Fruit fly (Drosophila melanogaster) whole organism, wandering third instar larva: ENCODE results near the gene CG32971.
A peak's percentile ranks its signal among the peaks of the same experiment; 100 is the strongest.

Experiments used
- Abd-B ChIP-seq: fragments of >200 bp; optimal IDR thresholded peaks from 2 replicates; lab custom pipeline; 2017; ENCODE audit warnings: missing biosample characterization, missing genetic modification characterization
- CrebA ChIP-seq: fragments of 200-800 bp; sonication (Bioruptor generic); optimal IDR thresholded peaks from 2 replicates; lab custom pipeline; 2016; ENCODE audit warnings: missing biosample characterization, mild to moderate bottlenecking, missing genetic modification characterization, borderline replicate concordance
- Dfd ChIP-seq: fragments of >200 bp; optimal IDR thresholded peaks from 2 replicates; lab custom pipeline; 2017; ENCODE audit warnings: missing biosample characterization, missing genetic modification characterization
- Dif ChIP-seq: fragments of 200-275, 200-300 bp; sonication (Bioruptor generic); optimal IDR thresholded peaks from 2 replicates; lab custom pipeline; 2018; ENCODE audit warnings: missing biosample characterization, missing genetic modification characterization; ENCODE audit not compliant: partially characterized antibody
- GATAd ChIP-seq: sonication (Bioruptor generic); optimal IDR thresholded peaks from 2 replicates; lab custom pipeline; 2016; ENCODE audit warnings: missing biosample characterization, missing genetic modification characterization
- HLH106 ChIP-seq: fragments of 200-800 bp; optimal IDR thresholded peaks from 3 replicates; lab custom pipeline; 2019; ENCODE audit warnings: missing biosample characterization, mild to moderate bottlenecking, missing genetic modification characterization, moderate library complexity
- Hnf4 ChIP-seq: fragments of 200-800 bp; sonication (Bioruptor generic); optimal IDR thresholded peaks from 2 replicates; lab custom pipeline; 2016; ENCODE audit warnings: missing biosample characterization, mild to moderate bottlenecking, missing genetic modification characterization
- Hr78 ChIP-seq: fragments of >200 bp; optimal IDR thresholded peaks from 2 replicates; lab custom pipeline; 2017; ENCODE audit warnings: missing biosample characterization, missing genetic modification characterization
- Hr83 ChIP-seq: fragments of 200-300 bp; sonication (Bioruptor generic); optimal IDR thresholded peaks from 2 replicates; lab custom pipeline; 2016; ENCODE audit warnings: missing biosample characterization, mild to moderate bottlenecking, missing genetic modification characterization, moderate library complexity; ENCODE audit not compliant: poor library complexity, severe bottlenecking
- Jra ChIP-seq: sonication (Bioruptor generic); optimal IDR thresholded peaks from 2 replicates; lab custom pipeline; 2016; ENCODE audit warnings: missing biosample characterization, missing genetic modification characterization
- Mio ChIP-seq: sonication (Bioruptor generic); optimal IDR thresholded peaks from 2 replicates; lab custom pipeline; 2016; ENCODE audit warnings: missing biosample characterization, missing genetic modification characterization
- N ChIP-seq: fragments of >200 bp; optimal IDR thresholded peaks from 2 replicates; lab custom pipeline; 2018; ENCODE audit warnings: missing biosample characterization, missing external identifiers, missing genetic modification characterization
- OdsH ChIP-seq: fragments of 200-800 bp; sonication (Bioruptor generic); optimal IDR thresholded peaks from 2 replicates; lab custom pipeline; 2016; ENCODE audit warnings: missing biosample characterization, mild to moderate bottlenecking, missing genetic modification characterization
- Rel ChIP-seq, 2 experiments: fragments of 200-800 bp; sonication (Bioruptor generic) in 1 of 2; optimal IDR thresholded peaks; 2 replicates in 1 of 2; 3 replicates in 1 of 2; lab custom pipeline; 2016 to 2019; ENCODE audit warnings: mild to moderate bottlenecking in 2 of 2, missing biosample characterization in 2 of 2, missing genetic modification characterization in 2 of 2, moderate library complexity in 1 of 2
- Vsx2 ChIP-seq: fragments of 200-300, 225-300 bp; sonication (Bioruptor generic); optimal IDR thresholded peaks from 2 replicates; lab custom pipeline; 2018; ENCODE audit warnings: missing biosample characterization, missing genetic modification characterization; ENCODE audit not compliant: partially characterized antibody
- br ChIP-seq: fragments of 200-800 bp; sonication (Bioruptor generic); optimal IDR thresholded peaks from 2 replicates; lab custom pipeline; 2016; ENCODE audit warnings: missing biosample characterization, missing genetic modification characterization
- brk ChIP-seq: fragments of 200-800 bp; sonication (Bioruptor generic); optimal IDR thresholded peaks from 2 replicates; lab custom pipeline; 2016; ENCODE audit warnings: missing biosample characterization, mild to moderate bottlenecking, missing genetic modification characterization
- dmrt93B ChIP-seq: fragments of 200-800 bp; sonication (Bioruptor generic); optimal IDR thresholded peaks from 2 replicates; lab custom pipeline; 2018; ENCODE audit warnings: missing biosample characterization, mild to moderate bottlenecking, missing genetic modification characterization
- dsf ChIP-seq: sonication (Bioruptor generic); optimal IDR thresholded peaks from 2 replicates; lab custom pipeline; 2016; ENCODE audit warnings: missing biosample characterization, missing genetic modification characterization, borderline replicate concordance
- foxo ChIP-seq, 2 experiments: fragments of 200-800 bp; sonication (Bioruptor generic); optimal IDR thresholded peaks; 2 replicates in 1 of 2; 3 replicates in 1 of 2; lab custom pipeline; 2016 to 2017; ENCODE audit warnings: missing biosample characterization in 2 of 2, missing genetic modification characterization in 2 of 2
- fru ChIP-seq: fragments of 200-800 bp; sonication (Bioruptor generic); optimal IDR thresholded peaks from 3 replicates; lab custom pipeline; 2016; ENCODE audit warnings: missing biosample characterization, mild to moderate bottlenecking, missing genetic modification characterization
- pan ChIP-seq: fragments of >200 bp; optimal IDR thresholded peaks from 2 replicates; lab custom pipeline; 2017
- psq ChIP-seq: fragments of 200-800 bp; sonication (Bioruptor generic); optimal IDR thresholded peaks from 3 replicates; lab custom pipeline; 2017; ENCODE audit warnings: missing biosample characterization, mild to moderate bottlenecking, missing genetic modification characterization, moderate library complexity
- rgr ChIP-seq: fragments of 200-800 bp; sonication (Bioruptor generic); optimal IDR thresholded peaks from 3 replicates; lab custom pipeline; 2016; ENCODE audit warnings: missing biosample characterization, mild to moderate bottlenecking, missing genetic modification characterization
- sage ChIP-seq: fragments of 200-800 bp; sonication (Bioruptor generic); optimal IDR thresholded peaks from 2 replicates; lab custom pipeline; 2016; ENCODE audit warnings: missing biosample characterization, mild to moderate bottlenecking, missing genetic modification characterization
- sv ChIP-seq: fragments of 200-800 bp; sonication (Bioruptor generic); optimal IDR thresholded peaks from 3 replicates; lab custom pipeline; 2016; ENCODE audit warnings: missing biosample characterization, missing genetic modification characterization
- usp ChIP-seq: fragments of >200 bp; optimal IDR thresholded peaks from 2 replicates; lab custom pipeline; 2017; ENCODE audit warnings: missing biosample characterization, missing genetic modification characterization
- woc ChIP-seq: sonication (Bioruptor generic); optimal IDR thresholded peaks from 2 replicates; lab custom pipeline; 2016; ENCODE audit warnings: missing biosample characterization, mild to moderate bottlenecking, missing genetic modification characterization

Gene CG32971

DNA sequence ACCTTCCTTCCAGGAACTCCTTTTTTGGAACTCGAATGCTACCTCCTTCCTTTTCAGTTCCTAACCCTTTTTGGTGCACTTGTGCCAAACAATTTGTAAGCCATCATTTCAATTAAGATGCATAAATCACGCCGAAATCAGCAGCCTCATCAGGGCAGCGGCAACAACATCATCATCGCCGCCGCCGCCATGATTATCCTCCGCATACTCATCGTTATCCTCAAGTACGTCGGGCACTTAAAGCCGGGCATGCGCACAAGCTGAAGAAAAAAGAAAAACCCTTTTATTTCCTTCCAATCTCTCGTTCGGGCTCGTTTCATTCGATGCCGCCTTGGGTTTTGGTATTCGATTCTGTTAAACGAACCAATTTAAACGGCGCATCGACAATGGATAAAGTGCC, 13.7 kb upstream of the CG32971 start:
- TF ChIP-seq HLH106 (tag; lab: Kevin White, UChicago) = no peak
- TF ChIP-seq psq (GFP tag; lab: Kevin White, UChicago) = no peak
- TF ChIP-seq fru (GFP tag; lab: Kevin White, UChicago) = no peak
- TF ChIP-seq GATAd (GFP tag; lab: Kevin White, UChicago) = no peak
- no peak for TF ChIP-seq br (GFP tag; lab: Kevin White, UChicago)
- no peak for TF ChIP-seq woc (GFP tag; lab: Kevin White, UChicago)
- TF ChIP-seq Hnf4 (GFP tag; lab: Kevin White, UChicago) = no peak
- no peak for TF ChIP-seq sage
- no peak for TF ChIP-seq N (GFP tag; lab: Kevin White, UChicago)
- no peak for TF ChIP-seq Vsx2 (GFP tag; lab: Kevin White, UChicago)
- no peak for TF ChIP-seq dsf (GFP tag; lab: Kevin White, UChicago)

DNA sequence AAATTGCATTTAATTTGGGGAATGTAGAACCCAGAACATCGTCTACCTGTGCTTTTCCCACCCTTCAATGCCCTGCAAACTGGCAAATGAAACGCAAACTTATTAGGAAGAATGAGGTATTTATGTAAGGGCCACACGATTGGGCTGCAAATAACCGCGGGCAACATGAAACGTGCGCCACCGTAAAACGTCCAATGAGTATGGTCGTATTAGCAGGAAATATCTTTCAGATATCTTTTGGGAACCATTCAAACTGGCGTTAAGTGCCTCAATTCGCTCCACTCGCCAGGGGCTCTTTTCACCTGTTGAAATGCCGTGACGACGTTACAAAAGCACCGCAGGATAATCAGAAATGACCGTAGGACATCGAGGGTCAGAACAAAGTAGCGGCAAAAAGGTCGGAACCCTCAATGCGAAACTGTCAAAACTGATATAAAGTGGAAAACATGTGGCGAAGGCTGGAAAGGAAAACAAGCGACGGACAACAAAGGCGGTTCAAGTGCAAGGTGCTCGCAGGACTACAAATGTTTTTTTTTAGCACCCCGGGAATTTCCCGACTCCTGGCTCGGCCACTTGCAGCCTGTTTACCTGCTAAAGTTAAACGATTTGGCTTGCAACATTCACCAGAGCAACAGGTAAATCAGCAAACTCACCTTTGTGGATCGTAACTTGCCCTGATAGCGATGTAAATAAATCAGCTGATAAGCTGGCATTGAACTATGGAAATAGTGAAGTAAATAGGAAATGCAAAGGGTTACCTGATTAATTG, 12.7 kb upstream of the CG32971 start:
- TF ChIP-seq dmrt93B (GFP tag; lab: Kevin White, UChicago) = no peak
- no peak for TF ChIP-seq sage
- TF ChIP-seq Hr78 (GFP tag; lab: Kevin White, UChicago) = no peak
- no peak for TF ChIP-seq Dfd (GFP tag; lab: Kevin White, UChicago)
- TF ChIP-seq rgr (GFP tag; lab: Kevin White, UChicago) = no peak
- TF ChIP-seq Hr83 = no peak
- TF ChIP-seq sv (GFP tag; lab: Kevin White, UChicago) = no peak
- TF ChIP-seq usp = no peak
- no peak for TF ChIP-seq psq (GFP tag; lab: Kevin White, UChicago)
- no peak for TF ChIP-seq dsf (GFP tag; lab: Kevin White, UChicago)
- no peak for TF ChIP-seq br (GFP tag; lab: Kevin White, UChicago)

DNA sequence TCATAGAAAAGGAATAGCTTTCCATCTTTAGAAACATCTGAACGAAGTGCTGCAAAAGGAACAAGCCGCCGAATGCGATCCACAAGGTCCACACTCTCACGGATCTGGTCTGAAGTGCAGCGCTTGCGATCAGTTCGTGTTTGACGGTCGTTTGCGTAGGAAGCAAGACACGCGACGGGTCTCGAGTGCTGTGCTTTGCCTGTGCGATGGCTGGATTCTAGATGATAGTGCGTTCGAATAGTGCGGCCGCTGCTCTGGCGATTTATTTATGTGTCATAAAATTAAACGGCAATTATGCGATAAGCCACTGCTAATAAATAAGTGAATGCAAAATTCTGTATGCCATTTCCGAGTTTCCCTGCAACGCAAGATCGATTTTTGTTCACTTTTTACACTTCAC, 11.7 kb upstream of the CG32971 start, which contains the start of gene wb:
Gene wb (plus strand): TSS at position 132 of the 400 bp plus-strand sequence.
- peak; percentile 8 for TF ChIP-seq Dif (GFP tag; lab: Kevin White, UChicago)
- no peak for TF ChIP-seq dmrt93B (GFP tag; lab: Kevin White, UChicago)

DNA sequence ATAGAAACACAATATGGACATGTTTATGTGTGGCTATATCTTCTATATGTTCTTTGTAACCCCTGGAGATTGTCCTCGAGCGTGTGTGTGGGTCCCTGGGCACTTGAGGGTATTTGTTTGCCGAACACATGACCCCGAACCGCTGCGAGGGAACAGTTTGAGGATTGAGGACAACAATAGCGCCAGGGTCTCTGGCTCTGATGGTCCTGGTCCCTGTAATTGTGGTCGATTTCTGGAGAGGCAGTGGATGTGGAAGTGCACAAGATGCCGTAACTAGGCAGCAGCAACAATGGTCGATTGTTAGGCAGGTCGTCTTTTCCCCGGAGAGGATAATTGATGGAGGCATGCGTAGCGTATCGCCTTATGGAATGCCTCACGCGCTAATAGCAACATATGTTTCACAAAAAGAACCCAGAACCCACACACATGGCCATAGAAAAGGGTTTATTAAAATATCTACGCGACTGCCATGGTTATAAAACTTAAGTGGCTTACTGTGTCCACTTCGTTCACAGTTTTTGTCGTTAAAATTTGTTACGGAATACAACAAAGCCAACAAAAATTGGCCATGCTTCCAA, 9.5 kb upstream of the CG32971 start:
- TF ChIP-seq CrebA (GFP tag; lab: Kevin White, UChicago) (no peak), psq (GFP tag; lab: Kevin White, UChicago) (no peak)

DNA sequence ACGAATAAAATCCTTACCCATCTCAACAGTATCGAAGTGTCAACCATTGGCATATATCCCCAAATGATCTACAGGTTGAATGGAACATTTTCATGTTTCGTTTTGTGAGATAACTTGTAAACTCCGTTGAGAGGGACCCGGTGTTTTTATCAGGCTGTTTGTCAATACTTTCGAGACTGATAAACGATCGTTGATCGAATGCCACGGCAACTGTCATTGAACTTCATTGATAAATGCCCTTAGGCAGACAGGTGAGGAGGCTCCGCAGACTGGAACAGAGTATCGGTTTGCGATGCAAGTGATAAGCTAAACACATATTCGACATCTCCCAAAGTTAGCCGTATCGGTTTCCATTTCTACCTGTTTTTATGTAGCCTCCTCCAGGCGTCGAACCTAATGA, 6.0 kb upstream of the CG32971 start:
- no peak for TF ChIP-seq brk (GFP tag; lab: Kevin White, UChicago)
- TF ChIP-seq Dfd (GFP tag; lab: Kevin White, UChicago) = no peak
- TF ChIP-seq Dif (GFP tag; lab: Kevin White, UChicago) = no peak
- no peak for TF ChIP-seq Abd-B
- no peak for TF ChIP-seq sage
- TF ChIP-seq woc (GFP tag; lab: Kevin White, UChicago) = no peak
- TF ChIP-seq Vsx2 (GFP tag; lab: Kevin White, UChicago) = no peak
- TF ChIP-seq GATAd (GFP tag; lab: Kevin White, UChicago) = no peak
- TF ChIP-seq OdsH (GFP tag; lab: Kevin White, UChicago) = no peak

DNA sequence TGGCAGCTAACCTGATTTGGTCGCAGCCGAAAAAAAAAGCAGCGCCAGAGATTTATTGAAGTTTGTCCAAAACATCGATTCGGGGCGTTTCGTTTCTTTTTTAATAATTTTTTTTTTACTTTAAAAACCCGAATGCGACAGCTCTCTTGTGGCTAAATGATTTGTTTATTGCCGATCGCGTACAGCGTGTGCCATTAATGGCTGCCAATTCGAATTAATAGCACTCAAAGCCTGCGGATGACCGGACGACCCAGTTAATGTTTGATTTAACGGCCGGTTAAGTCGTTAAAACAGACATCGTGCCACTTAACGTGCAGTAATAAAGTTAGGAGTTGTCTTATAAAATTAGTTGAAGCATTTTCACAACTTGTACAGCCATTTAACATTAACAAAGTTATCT, 3.2 kb upstream of the CG32971 start:
- TF ChIP-seq sage = no peak
- no peak for TF ChIP-seq CrebA (GFP tag; lab: Kevin White, UChicago)
- no peak for TF ChIP-seq fru (GFP tag; lab: Kevin White, UChicago)

DNA sequence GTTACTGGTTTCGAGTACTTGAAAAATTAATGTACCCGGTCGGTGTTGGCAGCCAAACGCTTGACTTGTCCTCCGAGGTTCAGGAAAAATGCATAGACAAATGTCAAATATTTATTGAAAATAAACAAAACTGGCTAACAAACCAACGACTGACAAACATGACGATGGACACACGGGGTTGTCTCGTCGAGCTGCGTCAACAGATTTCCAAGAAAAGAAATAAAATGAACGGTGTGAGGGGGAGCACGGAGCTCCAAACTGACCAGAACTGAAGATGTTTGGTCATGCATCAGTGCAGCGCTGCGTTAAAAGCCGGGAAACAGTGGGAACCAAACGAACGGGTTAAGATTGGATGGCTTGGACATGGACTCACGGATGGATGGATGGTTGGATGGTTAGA, 1.1 kb upstream of the CG32971 start:
- no peak for TF ChIP-seq foxo (GFP tag; optimal IDR thresholded peaks at IDR 0.05; lab: Kevin White, UChicago)
- TF ChIP-seq dsf (GFP tag; lab: Kevin White, UChicago) = no peak
- no peak for TF ChIP-seq Rel (GFP tag; optimal IDR thresholded peaks at IDR 0.05; lab: Kevin White, UChicago)
- no peak for TF ChIP-seq Rel (tag; optimal IDR thresholded peaks at IDR 0.05; lab: Kevin White, UChicago)
- TF ChIP-seq Mio (GFP tag; lab: Kevin White, UChicago) = no peak
- TF ChIP-seq Jra (GFP tag; lab: Kevin White, UChicago) = no peak
- no peak for TF ChIP-seq pan
- TF ChIP-seq, all 38 proteins: peak for 0
